Fruit fly (Drosophila melanogaster): ENCODE measurements around the gene CrebA.
A peak's percentile ranks its signal among the peaks of the same experiment; 100 is the strongest.

Gene CrebA

dm6 chr3L:15597037-15597785 lies 62.0 kb downstream of the CrebA start (continued):
- TF ChIP-seq CG3847 (GFP tag; IDR thresholded peaks at IDR 0.05) (no peak), CG8359 (GFP tag; optimal IDR thresholded peaks at IDR 0.05; ENCODE audit: borderline replicate concordance) (no peak), CG15011 (GFP tag; optimal IDR thresholded peaks at IDR 0.05) (no peak), Blimp-1 (GFP tag; optimal IDR thresholded peaks at IDR 0.05) (peak; percentile 22), HLHmδ (GFP tag; optimal IDR thresholded peaks at IDR 0.05) (no peak), ttk (GFP tag; IDR thresholded peaks at IDR 0.05) (no peak), lov (optimal IDR thresholded peaks at IDR 0.05) (no peak), lov (GFP tag; IDR thresholded peaks at IDR 0.05) (no peak), MBD-R2 (GFP tag; IDR thresholded peaks at IDR 0.05) (peak; percentile 9; the same call in 1 of the 2 replicates), tio (GFP tag; optimal IDR thresholded peaks at IDR 0.05) (no peak), CG16863 (GFP tag; optimal IDR thresholded peaks at IDR 0.05) (no peak), CkIIα-i1 (GFP tag; IDR thresholded peaks at IDR 0.05) (no peak), org-1 (GFP tag; optimal IDR thresholded peaks at IDR 0.05) (no peak), tap (tag; optimal IDR thresholded peaks at IDR 0.05) (no peak), CG3281 (GFP tag; optimal IDR thresholded peaks at IDR 0.05) (peak; percentile 43), Awh (GFP tag; IDR thresholded peaks at IDR 0.05) (peak; percentile 69), CG6683 (GFP tag; optimal IDR thresholded peaks at IDR 0.05) (no peak), CG6854 (GFP tag; optimal IDR thresholded peaks at IDR 0.05) (peak; percentile 19), Drgx (GFP tag; IDR thresholded peaks at IDR 0.05) (no peak), Eip74EF (GFP tag; optimal IDR thresholded peaks at IDR 0.05) (no peak), peb (GFP tag; IDR thresholded peaks at IDR 0.05) (no peak), Sox100B (GFP tag; optimal IDR thresholded peaks at IDR 0.05) (peak; percentile 27), lab (GFP tag; optimal IDR thresholded peaks at IDR 0.05) (peak; percentile 63), dm (GFP tag; optimal IDR thresholded peaks at IDR 0.05) (no peak), CG10959 (GFP tag; IDR thresholded peaks at IDR 0.05) (no peak), CG9817 (tag; optimal IDR thresholded peaks at IDR 0.05) (no peak), CG11696 (GFP tag; IDR thresholded peaks at IDR 0.05) (no peak), sc (optimal IDR thresholded peaks at IDR 0.05) (no peak), sc (GFP tag; optimal IDR thresholded peaks at IDR 0.05) (no peak), bsh (GFP tag; optimal IDR thresholded peaks at IDR 0.05) (peak in 1 of 2 experiments; percentile 4), sens (GFP tag) (peak; percentile 45), CG1529 (GFP tag; optimal IDR thresholded peaks at IDR 0.05) (peak; percentile 2), cg (GFP tag; optimal IDR thresholded peaks at IDR 0.05) (no peak), CG5180 (GFP tag; optimal IDR thresholded peaks at IDR 0.05) (peak; percentile 43), CG32772 (GFP tag; IDR thresholded peaks at IDR 0.05) (no peak), nom (GFP tag; optimal IDR thresholded peaks at IDR 0.05) (peak; percentile 71), CG7271 (tag; optimal IDR thresholded peaks at IDR 0.05) (no peak), da (GFP tag; optimal IDR thresholded peaks at IDR 0.05) (no peak), Poxn (GFP tag; IDR thresholded peaks at IDR 0.05) (no peak), Oli (tag; optimal IDR thresholded peaks at IDR 0.05) (no peak), Taf1 (GFP tag; IDR thresholded peaks at IDR 0.05) (no peak), repo (GFP tag; optimal IDR thresholded peaks at IDR 0.05) (no peak), CG17328 (GFP tag; IDR thresholded peaks at IDR 0.05) (no peak), luna (GFP tag; optimal IDR thresholded peaks at IDR 0.05) (no peak), CG3726 (GFP tag; IDR thresholded peaks at IDR 0.05) (no peak), CHES-1-like (GFP tag; optimal IDR thresholded peaks at IDR 0.05) (no peak), cato (GFP tag; optimal IDR thresholded peaks at IDR 0.05; ENCODE audit: borderline replicate concordance) (no peak), ash1 (GFP tag; optimal IDR thresholded peaks at IDR 0.05) (no peak), CG13123 (GFP tag; optimal IDR thresholded peaks at IDR 0.05) (no peak), CG17385 (GFP tag; optimal IDR thresholded peaks at IDR 0.05) (no peak)

Data from whole organism, embryonic.